Fruit fly (Drosophila melanogaster) whole organism, larva: ENCODE data around the gene CG31705.
A peak's percentile ranks its signal among the peaks of the same experiment; 100 is the strongest.

Source experiments
- noc ChIP-seq: fragments of 200-800 bp; sonication (Bioruptor generic); optimal IDR thresholded peaks from 3 replicates; lab custom pipeline; 2019; ENCODE audit warnings: missing biosample characterization, mild to moderate bottlenecking, missing genetic modification characterization, moderate library complexity

The CG31705 gene

dm6 chr2L:11528129-11528589 lies at the start of gene CG31705:
CG31705 (minus strand) TSS chr2L:11528205.
- TF ChIP-seq noc (tag; lab: Kevin White, UChicago) = peak; percentile 87

- no peak for TF ChIP-seq noc (tag; lab: Kevin White, UChicago)
Measured at dm6 chr2L:11553825-11554224, 25.8 kb upstream of the CG31705 start.

dm6 chr2L:11535845-11536244 lies 7.8 kb upstream of the CG31705 start, which contains the start of gene CG43438:
CG43438 (plus strand) TSS chr2L:11536145.
- TF ChIP-seq noc (tag; lab: Kevin White, UChicago) = no peak

dm6 chr2L:11531520-11531919 lies 3.5 kb upstream of the CG31705 start, which contains the start of gene CG34162:
CG34162 (plus strand) TSS chr2L:11531820.
- TF ChIP-seq noc (tag; lab: Kevin White, UChicago) = no peak

dm6 chr2L:11530952-11531351 lies 2.9 kb upstream of the CG31705 start, which contains the start of gene CG31706:
CG31706 (minus strand) TSS chr2L:11531052.
- no peak for TF ChIP-seq noc (tag; lab: Kevin White, UChicago)

- no peak for TF ChIP-seq noc (tag; lab: Kevin White, UChicago)
Measured at dm6 chr2L:11522676-11523075, 5.3 kb downstream of the CG31705 start, which contains the start of gene CG43153. CG43153 (minus strand) TSS chr2L:11522776.

- TF ChIP-seq noc (tag; lab: Kevin White, UChicago) = no peak
Measured at dm6 chr2L:11521185-11521584, 6.8 kb downstream of the CG31705 start, which contains the start of gene CG14930. CG14930 (minus strand) TSS chr2L:11521285.

- TF ChIP-seq noc (tag; lab: Kevin White, UChicago) = no peak
Measured at dm6 chr2L:11519532-11519931, 8.5 kb downstream of the CG31705 start, which contains the start of gene CG14929. CG14929 (plus strand) TSS chr2L:11519832.

dm6 chr2L:11516526-11517441 lies 11.2 kb downstream of the CG31705 start, which contains the start of the genes Dlg5 and CG4970:
Dlg5 (minus strand) TSS chr2L:11517081.
CG4970 (plus strand) TSS chr2L:11517391.
- no peak for TF ChIP-seq noc (tag; lab: Kevin White, UChicago)

dm6 chr2L:11504896-11505569 lies 23.0 kb downstream of the CG31705 start:
- TF ChIP-seq noc (tag; lab: Kevin White, UChicago) = no peak

dm6 chr2L:11502698-11503097 lies 25.3 kb downstream of the CG31705 start:
- no peak for TF ChIP-seq noc (tag; lab: Kevin White, UChicago)

dm6 chr2L:11501427-11501968 lies 26.5 kb downstream of the CG31705 start, which contains the start of gene spz4:
spz4 (plus strand) TSS chr2L:11501715.
- no peak for TF ChIP-seq noc (tag; lab: Kevin White, UChicago)

dm6 chr2L:11500649-11501048 lies 27.4 kb downstream of the CG31705 start:
- no peak for TF ChIP-seq noc (tag; lab: Kevin White, UChicago)

- TF ChIP-seq noc (tag; lab: Kevin White, UChicago) = no peak
Measured at dm6 chr2L:11498839-11499238, 29.2 kb downstream of the CG31705 start, which contains the start of gene Cog8. Cog8 (minus strand) TSS chr2L:11498948.

- TF ChIP-seq noc (tag; lab: Kevin White, UChicago) = no peak
Measured at dm6 chr2L:11493933-11494332, 34.1 kb downstream of the CG31705 start.
